Worm (Caenorhabditis elegans) whole organism, midembryonic: ENCODE data around the gene F59A6.4.

Experiments
- T22C8.4 ChIP-seq: fragments of 200-800 bp; sonication (Bioruptor generic); IDR thresholded peaks from 2 replicates; pipeline ENCODE4 v1.3.6; 2022; ENCODE audit warnings: missing genetic modification characterization, missing compliant biosample characterization
- cog-1 ChIP-seq: sonication (generic microtip); optimal IDR thresholded peaks from 2 replicates; lab custom pipeline; 2016; ENCODE audit warnings: missing genetic modification characterization, missing compliant biosample characterization
- flt-1 ChIP-seq: fragments of 200-800 bp; sonication (Bioruptor generic); IDR thresholded peaks from 2 replicates; pipeline ENCODE4 v1.3.6; 2022; ENCODE audit warnings: missing genetic modification characterization, missing compliant biosample characterization
- klf-2 ChIP-seq: fragments of 200-800 bp; sonication (Bioruptor generic); conservative IDR thresholded peaks from 2 replicates; pipeline ENCODE4 v1.3.6; 2022; ENCODE audit warnings: missing genetic modification reagents, missing genetic modification characterization, missing compliant biosample characterization
- med-1 ChIP-seq: sonication (generic microtip); optimal IDR thresholded peaks from 2 replicates; lab custom pipeline; 2017; ENCODE audit warnings: missing genetic modification characterization, mild to moderate bottlenecking, missing compliant biosample characterization, antibody characterized with exemption, missing genetic modification reagents; ENCODE audit not compliant: insufficient read depth
- ref-1 ChIP-seq: fragments of 200-800 bp; sonication (Bioruptor generic); conservative IDR thresholded peaks from 2 replicates; pipeline ENCODE4 v1.3.6; 2022; ENCODE audit warnings: missing genetic modification reagents, missing genetic modification characterization, missing compliant biosample characterization
- tab-1 ChIP-seq: fragments of 200-800 bp; sonication (Bioruptor generic); IDR thresholded peaks from 2 replicates; pipeline ENCODE4 v1.3.6; 2022; ENCODE audit warnings: missing genetic modification characterization, missing compliant biosample characterization
- ztf-23 ChIP-seq: fragments of 200-800 bp; sonication (Bioruptor generic); IDR thresholded peaks from 2 replicates; pipeline ENCODE4 v1.3.6; 2022; ENCODE audit warnings: missing genetic modification reagents, missing genetic modification characterization, missing compliant biosample characterization

- TF ChIP-seq cog-1 (tag; lab: Kevin White, UChicago), result no peak
- no peak for TF ChIP-seq T22C8.4 (GFP tag; lab: Robert Waterston, UW)
- no peak for TF ChIP-seq flt-1 (GFP tag; lab: Robert Waterston, UW)
- no peak for TF ChIP-seq ref-1 (GFP tag; lab: Robert Waterston, UW)
- TF ChIP-seq klf-2 (GFP tag; lab: Robert Waterston, UW), result no peak
- no peak for TF ChIP-seq tab-1 (GFP tag; lab: Robert Waterston, UW)
- no peak for TF ChIP-seq ztf-23 (GFP tag; lab: Robert Waterston, UW)
- no peak for TF ChIP-seq med-1 (GFP tag; lab: Kevin White, UChicago)
Observed at ce11 chrII:4984151-4984550, 20.7 kb upstream of the F59A6.4 start.
